Worm (Caenorhabditis elegans) whole organism, young adult: ENCODE results near the gene W08E12.8.

Experiments used
- K11D2.4 ChIP-seq: fragments of 200-800 bp; sonication (Bioruptor generic); IDR thresholded peaks from 2 replicates; pipeline ENCODE4 v1.3.6; 2022; ENCODE audit warnings: missing genetic modification reagents, missing genetic modification characterization, missing compliant biosample characterization
- T07F8.4 ChIP-seq: sonication (generic microtip); optimal IDR thresholded peaks from 2 replicates; lab custom pipeline; 2016; ENCODE audit warnings: mild to moderate bottlenecking, missing genetic modification characterization, moderate library complexity, missing compliant biosample characterization
- ama-1 ChIP-seq, 3 experiments: fragments of 150-350 bp in 1 of 3; sonication (generic microtip) in 2 of 3; optimal IDR thresholded peaks; 2 replicates each; lab custom pipeline; 2014 to 2018; ENCODE audit warnings: missing biosample characterization in 2 of 3, missing genetic modification characterization in 2 of 3, missing genetic modification reagents in 2 of 3
- aptf-2 ChIP-seq: fragments of 200-800 bp; sonication (Bioruptor generic); conservative IDR thresholded peaks from 2 replicates; pipeline ENCODE4 v1.3.6; 2022; ENCODE audit warnings: missing genetic modification reagents, missing genetic modification characterization, missing compliant biosample characterization
- efl-1 ChIP-seq: fragments of 150-350 bp; optimal IDR thresholded peaks from 2 replicates; lab custom pipeline; 2014; ENCODE audit warnings: missing biosample characterization, missing genetic modification reagents, missing genetic modification characterization
- egl-44 ChIP-seq: fragments of 200-800 bp; sonication (Bioruptor generic); IDR thresholded peaks from 2 replicates; pipeline ENCODE4 v1.3.6; 2022; ENCODE audit warnings: missing genetic modification reagents, missing genetic modification characterization, missing compliant biosample characterization
- hsf-1 ChIP-seq: fragments of 200-800 bp; sonication (Bioruptor generic); IDR thresholded peaks from 2 replicates; pipeline ENCODE4 v1.3.6; 2022; ENCODE audit warnings: missing genetic modification reagents, missing genetic modification characterization, missing compliant biosample characterization
- mel-28 ChIP-seq: sonication (generic microtip); optimal IDR thresholded peaks from 2 replicates; lab custom pipeline; 2016; ENCODE audit warnings: borderline replicate concordance, mild to moderate bottlenecking, missing genetic modification characterization, missing compliant biosample characterization
- nfya-1 ChIP-seq: sonication (generic microtip); optimal IDR thresholded peaks from 2 replicates; lab custom pipeline; 2017; ENCODE audit warnings: antibody characterized with exemption, missing compliant biosample characterization, missing genetic modification characterization, borderline replicate concordance; ENCODE audit not compliant: insufficient read depth
- rcor-1 ChIP-seq: fragments of 200-800 bp; sonication (Bioruptor generic); IDR thresholded peaks from 2 replicates; pipeline ENCODE4 v1.3.6; 2022; ENCODE audit warnings: missing genetic modification reagents, missing genetic modification characterization, missing compliant biosample characterization
- repo-1 ChIP-seq: sonication (generic microtip); optimal IDR thresholded peaks from 2 replicates; lab custom pipeline; 2017; ENCODE audit warnings: mild to moderate bottlenecking, missing genetic modification characterization, missing compliant biosample characterization
- somi-1 ChIP-seq: fragments of 200-800 bp; sonication (Bioruptor generic); optimal IDR thresholded peaks from 2 replicates; lab custom pipeline; 2018; ENCODE audit warnings: mild to moderate bottlenecking, missing genetic modification characterization, missing compliant biosample characterization
- xnd-1 ChIP-seq: sonication (generic microtip); optimal IDR thresholded peaks from 2 replicates; lab custom pipeline; 2016; ENCODE audit warnings: missing genotype, missing genetic modification reagents, missing genetic modification characterization, missing compliant biosample characterization

W08E12.8 gene

ce11 chrIV:3341170-3341569, 49.0 kb downstream of the W08E12.8 start, which contains the start of gene F42A6.2:
Gene F42A6.2 (plus strand): TSS chrIV:3341470.
- TF ChIP-seq T07F8.4 (tag; lab: Kevin White, UChicago) (no peak), rcor-1 (GFP tag; lab: Robert Waterston, UW) (no peak), egl-44 (GFP tag; lab: Robert Waterston, UW) (no peak), aptf-2 (GFP tag; lab: Robert Waterston, UW) (no peak), hsf-1 (GFP tag; lab: Robert Waterston, UW) (no peak), repo-1 (tag; lab: Kevin White, UChicago) (no peak), K11D2.4 (GFP tag; lab: Robert Waterston, UW) (no peak), ama-1 (optimal IDR thresholded peaks at IDR 0.05; lab: Kevin White, UChicago) (no peak), ama-1 (GFP tag; optimal IDR thresholded peaks at IDR 0.05; lab: Kevin White, UChicago) (no peak), nfya-1 (tag; lab: Kevin White, UChicago) (no peak), xnd-1 (no peak), efl-1 (GFP tag; lab: Kevin White, UChicago) (no peak), mel-28 (tag; lab: Kevin White, UChicago) (no peak), somi-1 (GFP tag; lab: Kevin White, UChicago) (no peak)
- TF ChIP-seq, all 124 proteins: peak for 0
